Fruit fly (Drosophila melanogaster) whole organism: ENCODE data around the gene Ptpmeg2.

Source experiments
- CG8478 ChIP-seq: fragments of >200 bp; optimal IDR thresholded peaks from 2 replicates; lab custom pipeline; 2018; ENCODE audit warnings: inconsistent platforms
- Dll ChIP-seq: fragments of >200 bp; optimal IDR thresholded peaks from 2 replicates; lab custom pipeline; 2017
- EcR ChIP-seq, 2 experiments: fragments of >200 bp; optimal IDR thresholded peaks; 2 replicates each; lab custom pipeline; 2017; ENCODE audit warnings: missing biosample characterization in 2 of 2, missing genetic modification characterization in 2 of 2, missing genetic modification reagents in 2 of 2
- pan ChIP-seq: fragments of >200 bp; optimal IDR thresholded peaks from 2 replicates; lab custom pipeline; 2017
- psq ChIP-seq: fragments of >200 bp; optimal IDR thresholded peaks from 2 replicates; lab custom pipeline; 2017
- usp ChIP-seq: fragments of >200 bp; optimal IDR thresholded peaks from 2 replicates; lab custom pipeline; 2017; ENCODE audit warnings: missing biosample characterization, missing genetic modification characterization, mixed read lengths

The Ptpmeg2 gene

dm6 chrX:9590592-9590991 lies 68.4 kb downstream of the Ptpmeg2 start:
- TF ChIP-seq Dll, result no peak

dm6 chrX:9589928-9590327 lies 69.0 kb downstream of the Ptpmeg2 start:
- TF ChIP-seq pan (lab: Kevin White, UChicago) (no peak), psq (lab: Kevin White, UChicago) (no peak), usp (GFP tag; lab: Kevin White, UChicago) (no peak), Dll (no peak), CG8478 (no peak), EcR (GFP tag; optimal IDR thresholded peaks at IDR 0.05; lab: Kevin White, UChicago) (no peak)

- no peak for TF ChIP-seq usp (GFP tag; lab: Kevin White, UChicago)
- TF ChIP-seq pan (lab: Kevin White, UChicago), result no peak
- TF ChIP-seq Dll, result no peak
- no peak for TF ChIP-seq EcR (GFP tag; optimal IDR thresholded peaks at IDR 0.05; lab: Kevin White, UChicago)
- TF ChIP-seq psq (lab: Kevin White, UChicago), result no peak
- TF ChIP-seq CG8478, result no peak
Observed at dm6 chrX:9587881-9588280, 71.1 kb downstream of the Ptpmeg2 start.

- no peak for TF ChIP-seq CG8478
- no peak for TF ChIP-seq usp (GFP tag; lab: Kevin White, UChicago)
- TF ChIP-seq pan (lab: Kevin White, UChicago), result no peak
- no peak for TF ChIP-seq EcR (GFP tag; optimal IDR thresholded peaks at IDR 0.05; lab: Kevin White, UChicago)
- TF ChIP-seq psq (lab: Kevin White, UChicago), result no peak
- TF ChIP-seq Dll, result no peak
Observed at dm6 chrX:9586627-9587026, 72.3 kb downstream of the Ptpmeg2 start.

dm6 chrX:9586038-9586437 lies 72.9 kb downstream of the Ptpmeg2 start:
- no peak for TF ChIP-seq EcR (GFP tag; optimal IDR thresholded peaks at IDR 0.05; lab: Kevin White, UChicago)
- peak; percentile 57 for TF ChIP-seq pan (lab: Kevin White, UChicago)

dm6 chrX:9585359-9586002 lies 73.5 kb downstream of the Ptpmeg2 start, which contains the start of gene Hex-A:
TSS of gene Hex-A (plus strand) at chrX:9585675.
- peak; percentile 96 for TF ChIP-seq Dll
- TF ChIP-seq EcR (GFP tag; optimal IDR thresholded peaks at IDR 0.05; lab: Kevin White, UChicago), result peak in 1 of 2 experiments; percentile 59
- no peak for TF ChIP-seq CG8478

dm6 chrX:9584948-9585315 lies 74.0 kb downstream of the Ptpmeg2 start:
- no peak for TF ChIP-seq Dll
- no peak for TF ChIP-seq EcR (GFP tag; optimal IDR thresholded peaks at IDR 0.05; lab: Kevin White, UChicago)
- TF ChIP-seq CG8478, result no peak
- no peak for TF ChIP-seq usp (GFP tag; lab: Kevin White, UChicago)
- no peak for TF ChIP-seq pan (lab: Kevin White, UChicago)
- no peak for TF ChIP-seq psq (lab: Kevin White, UChicago)

- peak; percentile 86 for TF ChIP-seq Dll
- TF ChIP-seq CG8478, result no peak
- TF ChIP-seq EcR (GFP tag; optimal IDR thresholded peaks at IDR 0.05; lab: Kevin White, UChicago), result peak; percentile 69 to 86
Observed at dm6 chrX:9584104-9584947, 74.6 kb downstream of the Ptpmeg2 start.

dm6 chrX:9583440-9584103 lies 75.4 kb downstream of the Ptpmeg2 start:
- peak in 1 of 2 experiments; percentile 52 for TF ChIP-seq EcR (GFP tag; optimal IDR thresholded peaks at IDR 0.05; lab: Kevin White, UChicago)
- no peak for TF ChIP-seq pan (lab: Kevin White, UChicago)

dm6 chrX:9582659-9583317 lies 76.2 kb downstream of the Ptpmeg2 start:
- TF ChIP-seq Dll (no peak), psq (lab: Kevin White, UChicago) (no peak), EcR (GFP tag; optimal IDR thresholded peaks at IDR 0.05; lab: Kevin White, UChicago) (no peak), pan (lab: Kevin White, UChicago) (no peak), usp (GFP tag; lab: Kevin White, UChicago) (no peak), CG8478 (no peak)

- no peak for TF ChIP-seq usp (GFP tag; lab: Kevin White, UChicago)
- TF ChIP-seq psq (lab: Kevin White, UChicago), result no peak
- TF ChIP-seq CG8478, result no peak
- TF ChIP-seq pan (lab: Kevin White, UChicago), result no peak
- no peak for TF ChIP-seq Dll
- TF ChIP-seq EcR (GFP tag; optimal IDR thresholded peaks at IDR 0.05; lab: Kevin White, UChicago), result no peak
Observed at dm6 chrX:9581869-9582268, 77.1 kb downstream of the Ptpmeg2 start.

dm6 chrX:9580544-9580943 lies 78.4 kb downstream of the Ptpmeg2 start:
- TF ChIP-seq psq (lab: Kevin White, UChicago) (no peak), usp (GFP tag; lab: Kevin White, UChicago) (no peak), Dll (no peak), CG8478 (no peak), pan (lab: Kevin White, UChicago) (no peak), EcR (GFP tag; optimal IDR thresholded peaks at IDR 0.05; lab: Kevin White, UChicago) (no peak)
